Worm (Caenorhabditis elegans): ENCODE measurements around the gene dlhd-1.

DNA sequence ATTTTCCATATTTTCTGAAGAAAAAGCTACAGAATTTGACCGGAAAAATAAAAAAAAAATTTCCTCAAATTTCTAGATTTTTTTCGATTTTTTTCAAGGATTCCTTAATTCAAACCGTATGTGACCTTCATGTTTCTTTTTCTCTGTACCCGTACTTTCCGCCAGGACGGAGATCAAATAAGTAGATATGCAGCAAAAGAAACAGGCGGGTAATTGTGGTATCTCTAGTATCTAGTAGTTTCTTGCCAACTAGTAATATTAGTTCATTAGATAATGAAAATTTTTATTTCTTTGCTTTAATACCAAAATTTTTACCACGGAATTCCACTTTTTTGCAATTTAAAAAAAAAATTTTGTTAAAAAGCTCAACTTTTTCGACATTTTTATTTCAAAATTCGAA is 42.7 kb upstream of the dlhd-1 start:
- TF ChIP-seq ceh-16 (tag; optimal IDR thresholded peaks at IDR 0.05) (peak; percentile 52), ztf-11 (tag; optimal IDR thresholded peaks at IDR 0.05) (no peak), skn-1 (tag; optimal IDR thresholded peaks at IDR 0.05) (no peak), ama-1 (optimal IDR thresholded peaks at IDR 0.05) (no peak), F13H6.1 (tag; optimal IDR thresholded peaks at IDR 0.05) (no peak), unc-62 (GFP tag; optimal IDR thresholded peaks at IDR 0.05) (no peak), ZK546.5 (tag; optimal IDR thresholded peaks at IDR 0.05) (no peak), nhr-77 (tag; optimal IDR thresholded peaks at IDR 0.05) (no peak)

All from whole organism, L2 larva.